Worm (Caenorhabditis elegans) whole organism, midembryonic: ENCODE data around the gene mrps-11.

Experiments
- T22C8.4 ChIP-seq: fragments of 200-800 bp; sonication (Bioruptor generic); IDR thresholded peaks from 2 replicates; pipeline ENCODE4 v1.3.6; 2022; ENCODE audit warnings: missing genetic modification characterization, missing compliant biosample characterization
- cog-1 ChIP-seq: sonication (generic microtip); optimal IDR thresholded peaks from 2 replicates; lab custom pipeline; 2016; ENCODE audit warnings: missing genetic modification characterization, missing compliant biosample characterization
- flt-1 ChIP-seq: fragments of 200-800 bp; sonication (Bioruptor generic); IDR thresholded peaks from 2 replicates; pipeline ENCODE4 v1.3.6; 2022; ENCODE audit warnings: missing genetic modification characterization, missing compliant biosample characterization
- klf-2 ChIP-seq: fragments of 200-800 bp; sonication (Bioruptor generic); conservative IDR thresholded peaks from 2 replicates; pipeline ENCODE4 v1.3.6; 2022; ENCODE audit warnings: missing genetic modification reagents, missing genetic modification characterization, missing compliant biosample characterization
- med-1 ChIP-seq: sonication (generic microtip); optimal IDR thresholded peaks from 2 replicates; lab custom pipeline; 2017; ENCODE audit warnings: missing genetic modification characterization, mild to moderate bottlenecking, missing compliant biosample characterization, antibody characterized with exemption, missing genetic modification reagents; ENCODE audit not compliant: insufficient read depth
- ref-1 ChIP-seq: fragments of 200-800 bp; sonication (Bioruptor generic); conservative IDR thresholded peaks from 2 replicates; pipeline ENCODE4 v1.3.6; 2022; ENCODE audit warnings: missing genetic modification reagents, missing genetic modification characterization, missing compliant biosample characterization
- tab-1 ChIP-seq: fragments of 200-800 bp; sonication (Bioruptor generic); IDR thresholded peaks from 2 replicates; pipeline ENCODE4 v1.3.6; 2022; ENCODE audit warnings: missing genetic modification characterization, missing compliant biosample characterization
- ztf-29 ChIP-seq: fragments of 200-800 bp; sonication (Bioruptor generic); IDR thresholded peaks from 2 replicates; pipeline ENCODE4 v1.3.6; 2022; ENCODE audit warnings: missing genetic modification reagents, missing genetic modification characterization, missing compliant biosample characterization

ce11 chrV:12467755-12468154, 26.7 kb downstream of the mrps-11 start:
- no peak for TF ChIP-seq cog-1 (tag; lab: Kevin White, UChicago)
- no peak for TF ChIP-seq flt-1 (GFP tag; lab: Robert Waterston, UW)
- TF ChIP-seq klf-2 (GFP tag; lab: Robert Waterston, UW), result no peak
- no peak for TF ChIP-seq ref-1 (GFP tag; lab: Robert Waterston, UW)
- no peak for TF ChIP-seq med-1
- TF ChIP-seq ztf-29 (GFP tag; lab: Robert Waterston, UW), result no peak
- no peak for TF ChIP-seq tab-1 (GFP tag; lab: Robert Waterston, UW)
- TF ChIP-seq T22C8.4 (GFP tag; lab: Robert Waterston, UW), result no peak
